Fruit fly (Drosophila melanogaster) whole organism, wandering third instar larva: ENCODE results near the gene CaMKII.

Experiments used
- CG32264 ChIP-seq: fragments of 200-800 bp; sonication (Bioruptor generic); optimal IDR thresholded peaks from 2 replicates; lab custom pipeline; 2016; ENCODE audit warnings: missing biosample characterization, missing genetic modification characterization
- CG9705 ChIP-seq: fragments of 200-800 bp; sonication (Bioruptor generic); optimal IDR thresholded peaks from 2 replicates; lab custom pipeline; 2018; ENCODE audit warnings: missing biosample characterization, mild to moderate bottlenecking, missing genetic modification characterization
- Dfd ChIP-seq: fragments of >200 bp; optimal IDR thresholded peaks from 2 replicates; lab custom pipeline; 2017; ENCODE audit warnings: missing biosample characterization, missing genetic modification characterization
- Dif ChIP-seq: fragments of 200-275, 200-300 bp; sonication (Bioruptor generic); optimal IDR thresholded peaks from 2 replicates; lab custom pipeline; 2018; ENCODE audit warnings: missing biosample characterization, missing genetic modification characterization; ENCODE audit not compliant: partially characterized antibody
- Hr78 ChIP-seq: fragments of >200 bp; optimal IDR thresholded peaks from 2 replicates; lab custom pipeline; 2017; ENCODE audit warnings: missing biosample characterization, missing genetic modification characterization
- Hr83 ChIP-seq: fragments of 200-300 bp; sonication (Bioruptor generic); optimal IDR thresholded peaks from 2 replicates; lab custom pipeline; 2016; ENCODE audit warnings: missing biosample characterization, mild to moderate bottlenecking, missing genetic modification characterization, moderate library complexity; ENCODE audit not compliant: poor library complexity, severe bottlenecking
- Jra ChIP-seq: sonication (Bioruptor generic); optimal IDR thresholded peaks from 2 replicates; lab custom pipeline; 2016; ENCODE audit warnings: missing biosample characterization, missing genetic modification characterization
- Mio ChIP-seq: sonication (Bioruptor generic); optimal IDR thresholded peaks from 2 replicates; lab custom pipeline; 2016; ENCODE audit warnings: missing biosample characterization, missing genetic modification characterization
- N ChIP-seq: fragments of >200 bp; optimal IDR thresholded peaks from 2 replicates; lab custom pipeline; 2018; ENCODE audit warnings: missing biosample characterization, missing external identifiers, missing genetic modification characterization
- OdsH ChIP-seq: fragments of 200-800 bp; sonication (Bioruptor generic); optimal IDR thresholded peaks from 2 replicates; lab custom pipeline; 2016; ENCODE audit warnings: missing biosample characterization, mild to moderate bottlenecking, missing genetic modification characterization
- Rel ChIP-seq, 2 experiments: fragments of 200-800 bp; sonication (Bioruptor generic) in 1 of 2; optimal IDR thresholded peaks; 2 replicates in 1 of 2; 3 replicates in 1 of 2; lab custom pipeline; 2016 to 2019; ENCODE audit warnings: mild to moderate bottlenecking in 2 of 2, missing biosample characterization in 2 of 2, missing genetic modification characterization in 2 of 2, moderate library complexity in 1 of 2
- Sp1 ChIP-seq: fragments of 200-800 bp; sonication (Bioruptor generic); optimal IDR thresholded peaks from 3 replicates; lab custom pipeline; 2019; ENCODE audit warnings: missing biosample characterization, mild to moderate bottlenecking, missing genetic modification characterization, moderate library complexity
- Vsx2 ChIP-seq: fragments of 200-300, 225-300 bp; sonication (Bioruptor generic); optimal IDR thresholded peaks from 2 replicates; lab custom pipeline; 2018; ENCODE audit warnings: missing biosample characterization, missing genetic modification characterization; ENCODE audit not compliant: partially characterized antibody
- brk ChIP-seq: fragments of 200-800 bp; sonication (Bioruptor generic); optimal IDR thresholded peaks from 2 replicates; lab custom pipeline; 2016; ENCODE audit warnings: missing biosample characterization, mild to moderate bottlenecking, missing genetic modification characterization
- dl ChIP-seq, 2 experiments: fragments of 175-275, 200-275 bp in 1 of 2; fragments of 200-275 bp in 1 of 2; sonication (Bioruptor generic); optimal IDR thresholded peaks; lab custom pipeline; 2018; ENCODE audit warnings: mild to moderate bottlenecking in 2 of 2, missing biosample characterization in 2 of 2, missing genetic modification characterization in 2 of 2, moderate library complexity in 2 of 2; ENCODE audit not compliant: partially characterized antibody in 2 of 2, insufficient read depth in 1 of 2
- dmrt93B ChIP-seq: fragments of 200-800 bp; sonication (Bioruptor generic); optimal IDR thresholded peaks from 2 replicates; lab custom pipeline; 2018; ENCODE audit warnings: missing biosample characterization, mild to moderate bottlenecking, missing genetic modification characterization
- foxo ChIP-seq, 2 experiments: fragments of 200-800 bp; sonication (Bioruptor generic); optimal IDR thresholded peaks; 2 replicates in 1 of 2; 3 replicates in 1 of 2; lab custom pipeline; 2016 to 2017; ENCODE audit warnings: missing biosample characterization in 2 of 2, missing genetic modification characterization in 2 of 2
- fru ChIP-seq: fragments of 200-800 bp; sonication (Bioruptor generic); optimal IDR thresholded peaks from 3 replicates; lab custom pipeline; 2016; ENCODE audit warnings: missing biosample characterization, mild to moderate bottlenecking, missing genetic modification characterization
- h ChIP-seq: fragments of 200-800 bp; sonication (Bioruptor generic); optimal IDR thresholded peaks from 3 replicates; lab custom pipeline; 2016; ENCODE audit warnings: missing biosample characterization, mild to moderate bottlenecking, missing genetic modification characterization
- jim ChIP-seq: fragments of 175-275, 200-325 bp; sonication (Bioruptor generic); optimal IDR thresholded peaks from 2 replicates; lab custom pipeline; 2016; ENCODE audit warnings: missing biosample characterization, mild to moderate bottlenecking, missing genetic modification characterization
- pan ChIP-seq: fragments of >200 bp; optimal IDR thresholded peaks from 2 replicates; lab custom pipeline; 2017
- psq ChIP-seq: fragments of 200-800 bp; sonication (Bioruptor generic); optimal IDR thresholded peaks from 3 replicates; lab custom pipeline; 2017; ENCODE audit warnings: missing biosample characterization, mild to moderate bottlenecking, missing genetic modification characterization, moderate library complexity
- rgr ChIP-seq: fragments of 200-800 bp; sonication (Bioruptor generic); optimal IDR thresholded peaks from 3 replicates; lab custom pipeline; 2016; ENCODE audit warnings: missing biosample characterization, mild to moderate bottlenecking, missing genetic modification characterization
- sage ChIP-seq: fragments of 200-800 bp; sonication (Bioruptor generic); optimal IDR thresholded peaks from 2 replicates; lab custom pipeline; 2016; ENCODE audit warnings: missing biosample characterization, mild to moderate bottlenecking, missing genetic modification characterization
- sv ChIP-seq: fragments of 200-800 bp; sonication (Bioruptor generic); optimal IDR thresholded peaks from 3 replicates; lab custom pipeline; 2016; ENCODE audit warnings: missing biosample characterization, missing genetic modification characterization
- usp ChIP-seq: fragments of >200 bp; optimal IDR thresholded peaks from 2 replicates; lab custom pipeline; 2017; ENCODE audit warnings: missing biosample characterization, missing genetic modification characterization
- woc ChIP-seq: sonication (Bioruptor generic); optimal IDR thresholded peaks from 2 replicates; lab custom pipeline; 2016; ENCODE audit warnings: missing biosample characterization, mild to moderate bottlenecking, missing genetic modification characterization

The CaMKII gene

dm6 chr4:1026117-1026743, 27.3 kb downstream of the CaMKII start:
- TF ChIP-seq N (GFP tag; lab: Kevin White, UChicago) (no peak), fru (GFP tag; lab: Kevin White, UChicago) (no peak), pan (lab: Kevin White, UChicago) (no peak), Rel (GFP tag; optimal IDR thresholded peaks at IDR 0.05; lab: Kevin White, UChicago) (no peak), Rel (tag; optimal IDR thresholded peaks at IDR 0.05; lab: Kevin White, UChicago) (no peak), Hr83 (no peak), Dfd (GFP tag; lab: Kevin White, UChicago) (no peak)

dm6 chr4:1025101-1025500, 28.4 kb downstream of the CaMKII start:
- TF ChIP-seq Jra (GFP tag; lab: Kevin White, UChicago), result no peak
- TF ChIP-seq N (GFP tag; lab: Kevin White, UChicago), result no peak
- no peak for TF ChIP-seq brk (GFP tag; lab: Kevin White, UChicago)
- TF ChIP-seq sage (GFP tag; lab: Kevin White, UChicago), result no peak
- no peak for TF ChIP-seq jim (GFP tag; lab: Kevin White, UChicago)
- no peak for TF ChIP-seq usp (GFP tag; lab: Kevin White, UChicago)
- TF ChIP-seq Dfd (GFP tag; lab: Kevin White, UChicago), result no peak
- TF ChIP-seq Mio (GFP tag; lab: Kevin White, UChicago), result no peak
- TF ChIP-seq dl (GFP tag; optimal IDR thresholded peaks at IDR 0.05; lab: Kevin White, UChicago; ENCODE audit: insufficient read depth in 1 of 2, partially characterized antibody in 2 of 2), result no peak
- no peak for TF ChIP-seq Rel (GFP tag; optimal IDR thresholded peaks at IDR 0.05; lab: Kevin White, UChicago)
- TF ChIP-seq Rel (tag; optimal IDR thresholded peaks at IDR 0.05; lab: Kevin White, UChicago), result no peak
- TF ChIP-seq Hr78 (GFP tag; lab: Kevin White, UChicago), result no peak
- no peak for TF ChIP-seq Sp1 (GFP tag; lab: Kevin White, UChicago)
- no peak for TF ChIP-seq Vsx2
- no peak for TF ChIP-seq foxo (GFP tag; optimal IDR thresholded peaks at IDR 0.05; lab: Kevin White, UChicago)
- TF ChIP-seq psq (GFP tag; lab: Kevin White, UChicago), result no peak
- TF ChIP-seq rgr (GFP tag; lab: Kevin White, UChicago), result no peak
- no peak for TF ChIP-seq OdsH (GFP tag; lab: Kevin White, UChicago)
- TF ChIP-seq fru (GFP tag; lab: Kevin White, UChicago), result no peak

- TF ChIP-seq Dfd (GFP tag; lab: Kevin White, UChicago), result no peak
Observed at dm6 chr4:1008444-1008843, 45.1 kb downstream of the CaMKII start.

- TF ChIP-seq Rel (GFP tag; optimal IDR thresholded peaks at IDR 0.05; lab: Kevin White, UChicago), result no peak
- TF ChIP-seq Rel (tag; optimal IDR thresholded peaks at IDR 0.05; lab: Kevin White, UChicago), result no peak
- no peak for TF ChIP-seq CG9705 (GFP tag; lab: Kevin White, UChicago)
- TF ChIP-seq h (GFP tag; lab: Kevin White, UChicago), result no peak
- TF ChIP-seq fru (GFP tag; lab: Kevin White, UChicago), result no peak
- TF ChIP-seq N (GFP tag; lab: Kevin White, UChicago), result no peak
- no peak for TF ChIP-seq woc (GFP tag; lab: Kevin White, UChicago)
- no peak for TF ChIP-seq rgr (GFP tag; lab: Kevin White, UChicago)
- TF ChIP-seq dmrt93B, result no peak
Observed at dm6 chr4:995958-996357, 57.5 kb downstream of the CaMKII start.

- TF ChIP-seq CG32264 (GFP tag; lab: Kevin White, UChicago) (no peak), sage (GFP tag; lab: Kevin White, UChicago) (no peak), sv (GFP tag; lab: Kevin White, UChicago) (no peak), Vsx2 (peak; percentile 28), Dif (GFP tag; lab: Kevin White, UChicago) (peak; percentile 42)
- TF ChIP-seq, all 38 proteins: peak for 2
Observed at dm6 chr4:989058-989770, 64.3 kb downstream of the CaMKII start, which contains the start of gene toy. TSS of gene toy (plus strand) at chr4:989725.
